Worm (Caenorhabditis elegans): ENCODE results near the gene cutc-1.
A peak's percentile ranks its signal among the peaks of the same experiment; 100 is the strongest.

Gene cutc-1

DNA sequence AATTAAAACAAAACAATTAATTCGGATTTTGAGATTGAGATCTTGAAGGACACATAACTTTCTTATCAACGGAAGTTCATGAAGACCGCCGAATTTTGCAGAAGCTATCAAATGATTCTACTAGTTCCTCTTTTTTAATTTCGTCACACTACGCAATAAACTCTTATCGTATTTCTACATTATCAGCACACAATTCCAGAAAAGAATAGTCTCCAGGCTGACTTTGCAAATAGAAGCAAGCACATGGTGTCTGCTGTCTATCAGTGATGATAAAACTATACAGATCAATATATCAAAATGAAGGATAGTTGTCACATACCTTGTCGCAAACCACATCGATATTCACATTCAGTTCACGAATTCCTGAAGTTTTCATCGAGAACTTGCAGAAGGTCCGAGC, 2.9 kb downstream of the cutc-1 start (continued):
- TF ChIP-seq lin-14 (GFP tag; optimal IDR thresholded peaks at IDR 0.05) (peak; percentile 7), C04F5.9 (tag; optimal IDR thresholded peaks at IDR 0.05) (no peak), unc-86 (tag; optimal IDR thresholded peaks at IDR 0.05) (no peak), nhr-11 (tag; optimal IDR thresholded peaks at IDR 0.05) (no peak), nhr-20 (tag; optimal IDR thresholded peaks at IDR 0.05) (peak; percentile 26), egl-27 (tag; optimal IDR thresholded peaks at IDR 0.05) (no peak), aly-2 (tag; optimal IDR thresholded peaks at IDR 0.05) (no peak), dsc-1 (tag; optimal IDR thresholded peaks at IDR 0.05) (no peak), nhr-85 (tag) (no peak)

DNA sequence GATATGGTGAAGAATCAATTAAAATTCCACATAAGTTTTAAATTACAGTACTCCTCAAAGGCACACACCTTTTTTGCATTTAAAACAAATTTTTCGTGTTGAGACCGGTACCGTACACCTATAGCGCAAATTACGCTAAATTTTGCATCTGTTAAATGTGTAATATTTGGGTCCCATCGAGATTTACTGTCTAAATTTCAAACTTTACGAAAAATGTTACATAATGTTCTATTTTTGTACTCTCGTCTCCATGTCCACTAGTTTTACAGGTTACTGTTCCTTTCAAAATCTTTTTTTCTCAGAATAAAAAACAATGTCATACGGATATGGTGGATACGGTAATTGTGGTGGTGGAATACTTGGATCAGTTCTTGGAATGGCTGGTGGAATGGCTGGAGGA, 5.0 kb downstream of the cutc-1 start, which contains the start of gene ZK353.2:
ZK353.2 (plus strand) TSS at position 301 of the 400 bp plus-strand sequence.
- TF ChIP-seq zag-1 (tag; optimal IDR thresholded peaks at IDR 0.05) (no peak), lin-14 (GFP tag; optimal IDR thresholded peaks at IDR 0.05) (no peak), hlh-4 (tag; optimal IDR thresholded peaks at IDR 0.05) (no peak), unc-130 (tag; optimal IDR thresholded peaks at IDR 0.05) (no peak), swsn-7 (tag; optimal IDR thresholded peaks at IDR 0.05) (no peak), lir-3 (tag; optimal IDR thresholded peaks at IDR 0.05; ENCODE audit: poor library complexity) (no peak), mef-2 (tag; optimal IDR thresholded peaks at IDR 0.05) (no peak), zip-4 (GFP tag; optimal IDR thresholded peaks at IDR 0.05) (no peak), lin-15B (tag; optimal IDR thresholded peaks at IDR 0.05) (no peak), C34B4.2 (tag; optimal IDR thresholded peaks at IDR 0.05) (no peak), efl-1 (optimal IDR thresholded peaks at IDR 0.05) (no peak), efl-1 (GFP tag; optimal IDR thresholded peaks at IDR 0.05 in 1 of 2) (no peak), pqm-1 (tag; optimal IDR thresholded peaks at IDR 0.05) (no peak), isw-1 (GFP tag; IDR thresholded peaks at IDR 0.05) (no peak), lsy-2 (tag; optimal IDR thresholded peaks at IDR 0.05) (no peak), lin-39 (tag; optimal IDR thresholded peaks at IDR 0.05) (no peak), tlp-1 (tag; optimal IDR thresholded peaks at IDR 0.05) (no peak), pax-3 (tag; optimal IDR thresholded peaks at IDR 0.05) (no peak), dpl-1 (GFP tag; optimal IDR thresholded peaks at IDR 0.05) (no peak)

DNA sequence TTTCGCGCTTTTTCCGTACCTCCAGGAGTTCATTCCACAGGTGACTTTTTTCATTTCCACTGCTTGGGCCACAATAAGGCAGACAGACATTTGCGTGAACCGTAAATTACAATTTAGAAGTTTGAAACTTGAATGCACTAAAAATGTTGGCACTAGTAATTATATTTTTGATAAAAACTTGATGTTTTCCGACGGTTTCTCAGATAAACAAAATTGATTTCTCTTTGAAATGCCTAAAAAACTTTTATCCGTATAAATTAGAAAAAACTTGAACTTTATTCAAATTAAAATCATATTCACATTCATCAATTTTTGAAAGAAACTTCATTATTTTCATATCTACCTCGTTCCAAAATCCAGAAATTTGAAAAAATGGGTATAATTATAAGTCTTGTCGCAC, 7.7 kb downstream of the cutc-1 start, which contains the start of gene ZK353.3:
ZK353.3 (plus strand) TSS at position 301 of the 400 bp plus-strand sequence.
- TF ChIP-seq lin-14 (GFP tag; optimal IDR thresholded peaks at IDR 0.05) (no peak), xbp-1 (tag; optimal IDR thresholded peaks at IDR 0.05) (no peak), tbx-2 (tag; optimal IDR thresholded peaks at IDR 0.05) (no peak), ets-5 (GFP tag; IDR thresholded peaks at IDR 0.05) (no peak), nhr-237 (tag; optimal IDR thresholded peaks at IDR 0.05) (no peak), egl-13 (tag; optimal IDR thresholded peaks at IDR 0.05) (no peak), skn-1 (tag; optimal IDR thresholded peaks at IDR 0.05) (no peak)

DNA sequence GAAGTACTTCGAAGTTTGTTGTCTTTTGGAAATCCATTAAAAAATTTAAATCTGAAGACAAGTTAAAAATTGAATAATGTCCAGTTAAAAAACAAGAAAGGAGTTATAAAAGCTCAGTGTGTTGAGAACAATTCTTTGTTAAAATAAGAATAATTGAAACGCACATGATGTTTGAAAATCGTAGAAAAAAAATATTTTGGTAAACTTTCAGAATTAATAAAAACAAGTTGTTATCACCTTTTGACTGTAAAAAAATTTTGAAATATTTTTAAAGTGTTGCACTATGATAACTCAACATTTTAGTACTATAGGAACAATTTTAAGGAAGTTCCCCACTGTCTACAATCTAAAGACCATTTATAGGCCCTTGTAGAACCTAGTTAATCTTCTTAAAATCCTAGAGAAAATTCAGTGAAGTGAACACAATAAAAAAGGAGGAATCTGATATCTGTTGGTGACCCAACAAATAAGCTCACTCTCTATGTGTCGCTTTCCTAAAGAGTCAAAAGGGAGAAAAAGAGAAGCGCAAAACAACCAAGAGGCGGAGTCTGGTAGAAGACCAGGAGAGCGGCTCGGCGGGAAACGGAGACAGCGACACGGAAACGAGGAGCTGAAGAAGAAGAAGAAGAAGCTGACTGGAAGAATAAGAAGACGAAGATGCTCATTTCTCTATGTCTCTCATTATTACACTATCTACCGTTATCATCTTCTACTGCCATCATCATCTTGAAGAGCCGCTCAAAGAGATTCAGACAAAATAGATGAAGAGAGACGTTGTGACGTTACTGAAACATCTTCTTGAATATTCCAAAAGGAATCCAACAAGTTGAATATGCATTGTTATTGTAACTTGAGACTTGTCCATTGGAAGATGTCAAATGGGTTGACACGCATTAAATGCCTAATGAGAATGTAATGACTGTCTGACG, 8.8 kb downstream of the cutc-1 start, which contains the start of gene ZK353.10:
ZK353.10 (minus strand) TSS at position 51 of the 929 bp plus-strand sequence.
- TF ChIP-seq nhr-76 (tag; optimal IDR thresholded peaks at IDR 0.05) (no peak), egl-27 (tag; optimal IDR thresholded peaks at IDR 0.05) (no peak), lsy-2 (tag; optimal IDR thresholded peaks at IDR 0.05) (peak in 1 of 2 experiments; percentile 9), pag-3 (tag; optimal IDR thresholded peaks at IDR 0.05; ENCODE audit: borderline replicate concordance, insufficient read depth) (no peak), tlp-1 (tag; optimal IDR thresholded peaks at IDR 0.05) (no peak), lin-39 (tag; optimal IDR thresholded peaks at IDR 0.05) (no peak), ceh-88 (GFP tag; IDR thresholded peaks at IDR 0.05) (no peak), lin-14 (GFP tag; optimal IDR thresholded peaks at IDR 0.05) (peak; percentile 68), ceh-63 (GFP tag; optimal IDR thresholded peaks at IDR 0.05) (no peak), jun-1 (tag; optimal IDR thresholded peaks at IDR 0.05) (no peak), snu-23 (GFP tag; optimal IDR thresholded peaks at IDR 0.05) (no peak), unc-30 (tag; optimal IDR thresholded peaks at IDR 0.05) (no peak), sup-37 (GFP tag; optimal IDR thresholded peaks at IDR 0.05) (no peak), unc-86 (tag; optimal IDR thresholded peaks at IDR 0.05) (peak; percentile 52), fkh-8 (tag; optimal IDR thresholded peaks at IDR 0.05) (peak; percentile 26), blmp-1 (tag; optimal IDR thresholded peaks at IDR 0.05) (no peak), mef-2 (tag; optimal IDR thresholded peaks at IDR 0.05) (no peak), dsc-1 (tag; optimal IDR thresholded peaks at IDR 0.05) (peak; percentile 18), ceh-90 (tag; optimal IDR thresholded peaks at IDR 0.05) (no peak), unc-130 (tag; optimal IDR thresholded peaks at IDR 0.05) (no peak), lin-35 (GFP tag; optimal IDR thresholded peaks at IDR 0.05) (peak in 1 of 2 experiments; percentile 3), aha-1 (tag; optimal IDR thresholded peaks at IDR 0.05) (no peak), nhr-85 (tag) (no peak), nhr-237 (tag; optimal IDR thresholded peaks at IDR 0.05) (no peak)
